Worm (Caenorhabditis elegans): ENCODE results near the gene gmeb-1.

DNA sequence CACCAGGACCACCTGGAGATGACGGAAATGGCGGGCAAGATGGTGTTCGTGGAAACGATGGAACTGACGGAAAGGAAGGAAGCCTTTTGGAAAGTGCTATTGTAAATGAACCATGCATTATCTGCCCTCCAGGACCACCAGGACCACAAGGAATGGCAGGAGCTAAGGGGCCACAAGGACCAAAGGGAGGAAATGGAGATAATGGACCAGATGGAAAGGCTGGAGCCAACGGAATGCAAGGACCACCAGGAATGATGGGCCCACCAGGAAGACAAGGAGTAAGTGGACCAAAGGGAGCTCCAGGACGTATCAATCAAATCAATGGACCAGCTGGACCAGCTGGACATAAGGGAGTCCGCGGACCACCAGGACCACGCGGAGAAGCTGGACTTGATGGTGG, 4.4 kb downstream of the gmeb-1 start:
- TF ChIP-seq T22C8.4 (GFP tag; IDR thresholded peaks at IDR 0.05) (no peak), flt-1 (GFP tag; IDR thresholded peaks at IDR 0.05) (no peak), cog-1 (tag; optimal IDR thresholded peaks at IDR 0.05) (no peak), ref-1 (GFP tag; conservative IDR thresholded peaks at IDR 0.05) (no peak), ztf-23 (GFP tag; IDR thresholded peaks at IDR 0.05) (no peak), tab-1 (GFP tag; IDR thresholded peaks at IDR 0.05) (no peak), klf-2 (GFP tag; conservative IDR thresholded peaks at IDR 0.05) (no peak), ztf-29 (GFP tag; IDR thresholded peaks at IDR 0.05) (no peak), med-1 (GFP tag; optimal IDR thresholded peaks at IDR 0.05; ENCODE audit: insufficient read depth) (no peak)
